Fruit fly (Drosophila melanogaster) whole organism, embryonic: ENCODE measurements around the gene CG46397.
A peak's percentile ranks its signal among the peaks of the same experiment; 100 is the strongest.

Experiments
- CG10267 ChIP-seq: fragments of 200-800 bp; sonication (Bioruptor generic); optimal IDR thresholded peaks from 2 replicates; lab custom pipeline; 2018; ENCODE audit warnings: missing biosample characterization, mild to moderate bottlenecking, missing genetic modification characterization, moderate library complexity
- CG10274 ChIP-seq: fragments of 200-800 bp; sonication (Bioruptor generic); optimal IDR thresholded peaks from 3 replicates; lab custom pipeline; 2017; ENCODE audit warnings: missing biosample characterization, mild to moderate bottlenecking, missing genetic modification characterization
- CG11085 ChIP-seq: fragments of 200-800 bp; sonication (Bioruptor generic); IDR thresholded peaks from 2 replicates; pipeline ENCODE4 v1.3.6; 2022; ENCODE audit warnings: missing biosample characterization, missing genetic modification characterization
- CG11695 ChIP-seq: fragments of 200-800 bp; sonication (Bioruptor generic); IDR thresholded peaks from 3 replicates; pipeline ENCODE4 v1.3.6; 2022; ENCODE audit warnings: missing biosample characterization, missing genetic modification characterization
- CG12299 ChIP-seq: fragments of 200-800 bp; sonication (Bioruptor generic); optimal IDR thresholded peaks from 2 replicates; lab custom pipeline; 2018; ENCODE audit warnings: missing biosample characterization, mild to moderate bottlenecking, missing genetic modification characterization
- CG13424 ChIP-seq: fragments of 200-800 bp; sonication (Bioruptor generic); optimal IDR thresholded peaks from 2 replicates; lab custom pipeline; 2019; ENCODE audit warnings: missing biosample characterization, mild to moderate bottlenecking, missing genetic modification characterization, moderate library complexity
- CG14014 ChIP-seq: fragments of 200-800 bp; sonication (Bioruptor generic); IDR thresholded peaks from 2 replicates; pipeline ENCODE4 v1.3.6; 2022; ENCODE audit warnings: missing biosample characterization, missing genetic modification characterization
- CG14441 ChIP-seq: fragments of 200-800 bp; sonication (Bioruptor generic); IDR thresholded peaks from 2 replicates; pipeline ENCODE4 v1.3.6; 2022; ENCODE audit warnings: missing biosample characterization, missing genetic modification characterization
- CG14667 ChIP-seq: fragments of 200-800 bp; sonication (Bioruptor generic); IDR thresholded peaks from 2 replicates; pipeline ENCODE4 v1.3.6; 2022; ENCODE audit warnings: missing biosample characterization, missing genetic modification characterization
- CG15514 ChIP-seq: fragments of 200-800 bp; sonication (Bioruptor generic); optimal IDR thresholded peaks from 3 replicates; lab custom pipeline; 2017; ENCODE audit warnings: missing biosample characterization, missing genetic modification characterization, mild to moderate bottlenecking, moderate library complexity, missing genetic modification reagents
- CG1602 ChIP-seq: fragments of 200-800 bp; sonication (Bioruptor generic); optimal IDR thresholded peaks from 3 replicates; lab custom pipeline; 2016; ENCODE audit warnings: missing biosample characterization, missing genetic modification characterization
- CG17328 ChIP-seq: fragments of 200-800 bp; sonication (Bioruptor generic); IDR thresholded peaks from 2 replicates; pipeline ENCODE4 v1.3.6; 2022; ENCODE audit warnings: missing biosample characterization, missing genetic modification characterization
- CG18262 ChIP-seq: fragments of 200-800 bp; optimal IDR thresholded peaks from 3 replicates; lab custom pipeline; 2019; ENCODE audit warnings: missing biosample characterization, mild to moderate bottlenecking, missing genetic modification characterization, moderate library complexity
- CG2116 ChIP-seq: fragments of 200-800 bp; sonication (Bioruptor generic); optimal IDR thresholded peaks from 3 replicates; lab custom pipeline; 2018; ENCODE audit warnings: missing biosample characterization, mild to moderate bottlenecking, missing genetic modification characterization
- CG2120 ChIP-seq: fragments of 200-800 bp; sonication (Bioruptor generic); optimal IDR thresholded peaks from 3 replicates; lab custom pipeline; 2016; ENCODE audit warnings: missing biosample characterization, missing genetic modification characterization
- CG30403 ChIP-seq: fragments of 200-800 bp; sonication (Bioruptor generic); optimal IDR thresholded peaks from 3 replicates; lab custom pipeline; 2016; ENCODE audit warnings: missing biosample characterization, missing genetic modification characterization
- CG32532 ChIP-seq: fragments of 200-800 bp; sonication (Bioruptor generic); IDR thresholded peaks from 2 replicates; pipeline ENCODE4 v1.3.6; 2022; ENCODE audit warnings: missing biosample characterization, missing genetic modification characterization
- CG43689 ChIP-seq: fragments of 200-800 bp; sonication (Bioruptor generic); IDR thresholded peaks from 2 replicates; pipeline ENCODE4 v1.3.6; 2022; ENCODE audit warnings: missing biosample characterization, missing genetic modification characterization
- CG4617 ChIP-seq: fragments of 200-800 bp; sonication (Bioruptor generic); optimal IDR thresholded peaks from 3 replicates; lab custom pipeline; 2016; ENCODE audit warnings: missing biosample characterization, missing genetic modification characterization, borderline replicate concordance
- CG4730 ChIP-seq: fragments of 200-800 bp; sonication (Bioruptor generic); IDR thresholded peaks from 2 replicates; pipeline ENCODE4 v1.3.6; 2022; ENCODE audit warnings: missing biosample characterization, missing genetic modification characterization
- CG6272 ChIP-seq: fragments of 200-800 bp; sonication (Bioruptor generic); IDR thresholded peaks from 2 replicates; pipeline ENCODE4 v1.3.6; 2022; ENCODE audit warnings: missing biosample characterization, missing genetic modification characterization
- CG6683 ChIP-seq: fragments of 200-800 bp; sonication (Bioruptor generic); optimal IDR thresholded peaks from 2 replicates; lab custom pipeline; 2017; ENCODE audit warnings: missing biosample characterization, mild to moderate bottlenecking, missing genetic modification characterization, missing genetic modification reagents
- CG7372 ChIP-seq: fragments of 200-800 bp; sonication (Bioruptor generic); IDR thresholded peaks from 2 replicates; pipeline ENCODE4 v1.3.6; 2022; ENCODE audit warnings: missing biosample characterization, missing genetic modification characterization
- CG7839 ChIP-seq: fragments of 200-800 bp; sonication (Bioruptor generic); optimal IDR thresholded peaks from 3 replicates; lab custom pipeline; 2018; ENCODE audit warnings: missing biosample characterization, mild to moderate bottlenecking, missing genetic modification characterization, moderate library complexity
- CG7987 ChIP-seq: fragments of 200-800 bp; sonication (Bioruptor generic); optimal IDR thresholded peaks from 2 replicates; lab custom pipeline; 2018; ENCODE audit warnings: missing biosample characterization, mild to moderate bottlenecking, missing genetic modification characterization, moderate library complexity
- CG8290 ChIP-seq, 3 experiments: fragments of 200-800 bp; sonication (Bioruptor generic); optimal IDR thresholded peaks; 2 replicates each; lab custom pipeline; 2016 to 2019; ENCODE audit warnings: missing biosample characterization in 3 of 3, missing genetic modification characterization in 3 of 3, mild to moderate bottlenecking in 2 of 3, moderate library complexity in 1 of 3
- D19B ChIP-seq: fragments of 200-800 bp; sonication (Bioruptor generic); optimal IDR thresholded peaks from 2 replicates; lab custom pipeline; 2017; ENCODE audit warnings: missing biosample characterization, mild to moderate bottlenecking, missing genetic modification characterization
- Dek ChIP-seq: fragments of 200-800 bp; sonication (Bioruptor generic); optimal IDR thresholded peaks from 3 replicates; lab custom pipeline; 2019; ENCODE audit warnings: missing biosample characterization, mild to moderate bottlenecking, missing genetic modification characterization, moderate library complexity
- Drgx ChIP-seq: fragments of 200-800 bp; sonication (Bioruptor generic); IDR thresholded peaks from 2 replicates; pipeline ENCODE4 v1.3.6; 2022; ENCODE audit warnings: missing biosample characterization, missing genetic modification characterization
- Hmr ChIP-seq: fragments of 200-800 bp; sonication (Bioruptor generic); optimal IDR thresholded peaks from 3 replicates; lab custom pipeline; 2017; ENCODE audit warnings: mild to moderate bottlenecking, missing biosample characterization, missing genetic modification reagents, missing genetic modification characterization
- MBD-R2 ChIP-seq: fragments of 200-800 bp; sonication (Bioruptor generic); IDR thresholded peaks from 2 replicates; pipeline ENCODE4 v1.3.6; 2022; ENCODE audit warnings: missing biosample characterization, missing genetic modification characterization
- Mrtf ChIP-seq: fragments of 200-800 bp; sonication (Bioruptor generic); IDR thresholded peaks from 3 replicates; pipeline ENCODE4 v1.3.6; 2022; ENCODE audit warnings: missing biosample characterization, missing genetic modification characterization
- NfI ChIP-seq: fragments of 200-800 bp; sonication (Bioruptor generic); optimal IDR thresholded peaks from 3 replicates; lab custom pipeline; 2018; ENCODE audit warnings: missing biosample characterization, mild to moderate bottlenecking, missing genetic modification characterization, moderate library complexity
- Oli ChIP-seq: fragments of 200-800 bp; sonication (Bioruptor generic); optimal IDR thresholded peaks from 2 replicates; lab custom pipeline; 2018; ENCODE audit warnings: missing biosample characterization, mild to moderate bottlenecking, missing genetic modification characterization, moderate library complexity
- Sin3A ChIP-seq: fragments of >200 bp; optimal IDR thresholded peaks from 2 replicates; lab custom pipeline; 2018
- crol ChIP-seq: fragments of 200-800 bp; sonication (Bioruptor generic); IDR thresholded peaks from 2 replicates; pipeline ENCODE4 v1.3.6; 2022; ENCODE audit warnings: missing biosample characterization, missing genetic modification characterization
- dmrt99B ChIP-seq: fragments of 200-800 bp; sonication (Bioruptor generic); optimal IDR thresholded peaks from 2 replicates; lab custom pipeline; 2018; ENCODE audit warnings: missing biosample characterization, mild to moderate bottlenecking, missing genetic modification characterization, moderate library complexity
- ewg ChIP-seq: fragments of 200-800 bp; sonication (Bioruptor generic); optimal IDR thresholded peaks from 3 replicates; lab custom pipeline; 2017; ENCODE audit warnings: mild to moderate bottlenecking, missing biosample characterization, missing genetic modification reagents, missing genetic modification characterization
- gcm2 ChIP-seq: fragments of 200-800 bp; sonication (Bioruptor generic); optimal IDR thresholded peaks from 2 replicates; lab custom pipeline; 2016; ENCODE audit warnings: missing biosample characterization, missing genetic modification characterization
- her ChIP-seq: fragments of 200-800 bp; sonication (Bioruptor generic); optimal IDR thresholded peaks from 2 replicates; lab custom pipeline; 2016; ENCODE audit warnings: missing biosample characterization, missing genetic modification characterization
- ind ChIP-seq: fragments of 200-800 bp; sonication (Bioruptor generic); optimal IDR thresholded peaks from 3 replicates; lab custom pipeline; 2016; ENCODE audit warnings: missing biosample characterization, missing genetic modification characterization
- inv ChIP-seq: fragments of 200-800 bp; sonication (Bioruptor generic); IDR thresholded peaks from 2 replicates; pipeline ENCODE4 v1.3.6; 2022; ENCODE audit warnings: missing biosample characterization, missing genetic modification characterization; ENCODE audit not compliant: partially characterized antibody
- klu ChIP-seq: fragments of 200-800 bp; sonication (Bioruptor generic); IDR thresholded peaks from 2 replicates; pipeline ENCODE4 v1.3.6; 2022; ENCODE audit warnings: missing biosample characterization, missing genetic modification characterization
- lab ChIP-seq: fragments of 200-800 bp; sonication (Bioruptor generic); optimal IDR thresholded peaks from 3 replicates; lab custom pipeline; 2017; ENCODE audit warnings: missing biosample characterization, missing genetic modification characterization, mild to moderate bottlenecking, moderate library complexity, missing genetic modification reagents
- lilli ChIP-seq: fragments of 200-800 bp; sonication (Bioruptor generic); optimal IDR thresholded peaks from 3 replicates; lab custom pipeline; 2016; ENCODE audit warnings: missing biosample characterization, missing genetic modification characterization
- sim ChIP-seq: fragments of 200-800 bp; sonication (Bioruptor generic); IDR thresholded peaks from 2 replicates; pipeline ENCODE4 v1.3.6; 2022; ENCODE audit warnings: missing biosample characterization, missing genetic modification characterization
- stc ChIP-seq: fragments of 200-800 bp; sonication (Bioruptor generic); IDR thresholded peaks from 2 replicates; pipeline ENCODE4 v1.3.6; 2022; ENCODE audit warnings: missing biosample characterization, missing genetic modification characterization
- stwl ChIP-seq: fragments of 200-800 bp; sonication (Bioruptor generic); optimal IDR thresholded peaks from 3 replicates; lab custom pipeline; 2018; ENCODE audit warnings: missing biosample characterization, mild to moderate bottlenecking, missing genetic modification characterization, moderate library complexity
- ttk ChIP-seq: fragments of 200-800 bp; sonication (Bioruptor generic); IDR thresholded peaks from 2 replicates; pipeline ENCODE4 v2.1.2; 2022; ENCODE audit warnings: missing biosample characterization, missing genetic modification characterization
- tup ChIP-seq: fragments of 200-800 bp; sonication (Bioruptor generic); optimal IDR thresholded peaks from 2 replicates; lab custom pipeline; 2016; ENCODE audit warnings: missing biosample characterization, mild to moderate bottlenecking, missing genetic modification characterization, moderate library complexity
- zfh1 ChIP-seq: fragments of 200-800 bp; sonication (Bioruptor generic); IDR thresholded peaks from 3 replicates; pipeline ENCODE4 v1.3.6; 2022; ENCODE audit warnings: missing biosample characterization, missing genetic modification characterization

CG46397 gene

DNA sequence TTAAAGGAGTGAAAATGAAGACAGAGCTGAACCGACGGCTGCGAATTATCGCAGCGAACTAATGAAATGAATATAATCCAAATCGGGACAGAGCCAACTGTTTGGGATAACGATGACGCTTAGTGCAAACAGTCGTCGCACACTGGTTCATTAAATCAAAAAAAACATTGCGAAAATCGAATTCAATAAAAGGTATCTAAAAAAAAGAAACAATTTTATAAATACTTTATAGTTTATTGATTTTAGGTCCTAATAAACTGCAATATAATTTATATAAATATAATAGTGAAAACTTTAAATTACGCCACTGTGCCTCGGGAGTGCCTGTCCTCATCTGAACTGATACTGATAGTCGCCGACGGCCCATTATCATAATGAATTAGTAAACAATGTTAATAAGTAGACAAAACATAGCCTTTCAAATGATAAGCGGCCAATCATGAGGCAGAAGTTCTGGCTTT lies 12.0 kb downstream of the CG46397 start, which contains the start of gene CG31886:
Gene CG31886 (minus strand): TSS at position 51 of the 461 bp plus-strand sequence.
- peak; percentile 7 for TF ChIP-seq Oli (tag; lab: Kevin White, UChicago)
- no peak for TF ChIP-seq CG7839
- 0 out of 2 replicates have a peak, but pooled peaks have one; percentile 52 for TF ChIP-seq stc (GFP tag; lab: Robert Waterston, UW)
- TF ChIP-seq klu (GFP tag; lab: Robert Waterston, UW): no peak
- TF ChIP-seq Drgx (GFP tag; lab: Robert Waterston, UW): peak; percentile 84
- TF ChIP-seq ttk (GFP tag; lab: Robert Waterston, UW): no peak
- peak; percentile 13 for TF ChIP-seq Hmr
- peak; percentile 49; the same call in 1 of the 2 replicates for TF ChIP-seq CG17328 (GFP tag; lab: Robert Waterston, UW)
- TF ChIP-seq CG43689: no peak
- peak; percentile 3 for TF ChIP-seq CG10267 (tag; lab: Kevin White, UChicago)
- TF ChIP-seq zfh1 (GFP tag; lab: Robert Waterston, UW): peak; percentile 58; the same call in 2 of the 3 replicates
- no peak for TF ChIP-seq NfI
- no peak for TF ChIP-seq CG6683 (GFP tag; lab: Kevin White, UChicago)
- no peak for TF ChIP-seq tup (GFP tag; lab: Kevin White, UChicago)
- no peak for TF ChIP-seq Sin3A (lab: Kevin White, UChicago)
- TF ChIP-seq Mrtf (GFP tag; lab: Robert Waterston, UW): no peak
- TF ChIP-seq stwl (tag; lab: Kevin White, UChicago): no peak
- TF ChIP-seq ewg (GFP tag; lab: Kevin White, UChicago): no peak
- peak; percentile 8 for TF ChIP-seq Dek (tag; lab: Kevin White, UChicago)
- no peak for TF ChIP-seq CG13424 (tag; lab: Kevin White, UChicago)
- peak; percentile 55 for TF ChIP-seq lab (GFP tag; lab: Kevin White, UChicago)
- no peak for TF ChIP-seq CG14667 (GFP tag; lab: Robert Waterston, UW)
- 0 out of 3 replicates have a peak, but pooled peaks have one; percentile 36 for TF ChIP-seq CG11695 (GFP tag; lab: Robert Waterston, UW)
- TF ChIP-seq CG8290 (GFP tag; optimal IDR thresholded peaks at IDR 0.05; lab: Kevin White, UChicago): no peak
- no peak for TF ChIP-seq CG8290 (tag; optimal IDR thresholded peaks at IDR 0.05; lab: Kevin White, UChicago)
- TF ChIP-seq crol: no peak
- TF ChIP-seq CG2120 (GFP tag; lab: Kevin White, UChicago): peak; percentile 38
- TF ChIP-seq lilli (GFP tag; lab: Kevin White, UChicago): peak; percentile 21
- TF ChIP-seq CG12299 (tag; lab: Kevin White, UChicago): no peak
- peak; percentile 38; the same call in 1 of the 2 replicates for TF ChIP-seq CG4730 (GFP tag; lab: Robert Waterston, UW)
- TF ChIP-seq dmrt99B (tag; lab: Kevin White, UChicago): no peak
- TF ChIP-seq CG14014 (GFP tag; lab: Robert Waterston, UW): peak; percentile 44
- no peak for TF ChIP-seq CG7987 (GFP tag; lab: Kevin White, UChicago)
- TF ChIP-seq MBD-R2 (GFP tag; lab: Robert Waterston, UW): peak; percentile 21; the same call in 1 of the 2 replicates
- TF ChIP-seq ind (GFP tag; lab: Kevin White, UChicago): peak; percentile 3
- no peak for TF ChIP-seq CG1602
- TF ChIP-seq CG11085 (GFP tag; lab: Robert Waterston, UW): no peak
- TF ChIP-seq gcm2: no peak
- TF ChIP-seq inv: no peak
- TF ChIP-seq CG14441 (GFP tag; lab: Robert Waterston, UW): peak; percentile 32; the same call in 1 of the 2 replicates
- TF ChIP-seq her (GFP tag; lab: Kevin White, UChicago): no peak
- TF ChIP-seq D19B: no peak
- no peak for TF ChIP-seq CG6272 (GFP tag; lab: Robert Waterston, UW)
- no peak for TF ChIP-seq CG2116 (GFP tag; lab: Kevin White, UChicago)
- TF ChIP-seq CG18262 (tag; lab: Kevin White, UChicago): no peak
- TF ChIP-seq sim (GFP tag; lab: Robert Waterston, UW): no peak
- TF ChIP-seq CG10274: no peak
- TF ChIP-seq CG32532 (GFP tag; lab: Robert Waterston, UW): peak; percentile 43; the same call in 1 of the 2 replicates
- TF ChIP-seq CG7372: peak; percentile 28; the same call in 1 of the 2 replicates
- peak; percentile 14 for TF ChIP-seq CG15514 (GFP tag; lab: Kevin White, UChicago)
- peak; percentile 40 for TF ChIP-seq CG30403 (GFP tag; lab: Kevin White, UChicago)
- TF ChIP-seq CG4617 (GFP tag; lab: Kevin White, UChicago): no peak
